Fruit fly (Drosophila melanogaster): ENCODE results near the gene mew.
A peak's percentile ranks its signal among the peaks of the same experiment; 100 is the strongest.

Gene mew

DNA sequence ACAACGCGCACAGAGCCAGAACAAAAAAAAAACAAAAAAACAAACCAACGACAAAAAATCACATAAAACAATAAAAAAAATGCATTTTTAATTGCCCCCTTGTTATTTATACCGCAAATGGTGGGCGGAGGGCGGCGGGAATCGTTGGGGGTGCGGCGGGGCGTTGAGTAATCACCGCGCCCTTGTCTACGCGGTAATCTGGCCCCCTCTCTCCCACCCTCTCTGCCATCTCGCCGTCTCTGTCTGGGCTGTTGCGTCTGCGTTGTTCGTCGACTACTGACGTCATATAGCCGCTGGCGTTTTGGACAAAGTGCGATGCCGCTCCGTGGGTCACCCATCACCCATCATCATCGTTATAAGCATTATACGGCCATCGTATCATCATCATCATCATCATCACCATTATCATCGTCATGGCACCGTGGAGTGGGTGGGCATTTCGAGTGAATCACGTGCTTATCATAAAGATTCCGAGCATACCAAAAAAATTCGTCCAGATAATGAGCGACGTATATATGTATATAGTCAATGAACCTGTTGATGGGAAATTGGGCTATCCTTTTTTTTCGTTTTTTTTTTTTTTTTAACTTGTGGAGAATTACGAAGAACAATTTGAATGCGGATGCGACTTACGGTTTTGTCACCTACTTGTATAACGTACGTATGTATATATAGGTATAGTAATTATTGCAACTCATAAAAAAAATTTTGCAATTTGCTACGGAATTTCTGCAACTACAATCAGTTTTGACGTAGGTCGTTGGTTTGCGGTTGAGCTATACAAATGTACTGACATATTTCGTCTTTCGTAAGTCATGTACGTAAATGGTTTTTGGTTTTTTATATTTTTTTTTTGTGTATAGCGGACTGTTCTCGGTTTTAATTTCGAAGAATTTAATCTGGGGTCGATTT lies 44.6 kb upstream of the mew start (continued):
- peak; percentile 23 for TF ChIP-seq CG4707 (GFP tag; optimal IDR thresholded peaks at IDR 0.05)
- peak; percentile 89 for TF ChIP-seq cwo (GFP tag; optimal IDR thresholded peaks at IDR 0.05)
- no peak for TF ChIP-seq CG10979 (tag; optimal IDR thresholded peaks at IDR 0.05)
- TF ChIP-seq CG8924 (tag; optimal IDR thresholded peaks at IDR 0.05), result no peak
- TF ChIP-seq CG8290 (GFP tag; optimal IDR thresholded peaks at IDR 0.05), result no peak
- peak in 1 of 2 experiments; percentile 31 for TF ChIP-seq CG8290 (tag; optimal IDR thresholded peaks at IDR 0.05)
- TF ChIP-seq phol (tag; optimal IDR thresholded peaks at IDR 0.05), result no peak
- no peak for TF ChIP-seq Rfx (GFP tag; IDR thresholded peaks at IDR 0.05)
- TF ChIP-seq CG1832 (GFP tag; optimal IDR thresholded peaks at IDR 0.05), result peak; percentile 35
- no peak for TF ChIP-seq sens-2 (GFP tag; IDR thresholded peaks at IDR 0.05)
- peak in 1 of 2 experiments; percentile 40 for TF ChIP-seq bsh (GFP tag; optimal IDR thresholded peaks at IDR 0.05)
- no peak for TF ChIP-seq odd (GFP tag; optimal IDR thresholded peaks at IDR 0.05)
- TF ChIP-seq CG11504 (tag; optimal IDR thresholded peaks at IDR 0.05), result no peak
- no peak for TF ChIP-seq Rx (GFP tag; IDR thresholded peaks at IDR 0.05)
- peak; percentile 69 for TF ChIP-seq Awh (GFP tag; IDR thresholded peaks at IDR 0.05)
- TF ChIP-seq ham (GFP tag; IDR thresholded peaks at IDR 0.05), result no peak
- no peak for TF ChIP-seq chn (GFP tag; optimal IDR thresholded peaks at IDR 0.05)
- TF ChIP-seq HHEX (GFP tag; optimal IDR thresholded peaks at IDR 0.05), result no peak
- peak; percentile 96 for TF ChIP-seq sd (tag; optimal IDR thresholded peaks at IDR 0.05)
- TF ChIP-seq wor (GFP tag; IDR thresholded peaks at IDR 0.05), result no peak
- peak; percentile 26 for TF ChIP-seq cg (GFP tag; optimal IDR thresholded peaks at IDR 0.05)
- TF ChIP-seq prd (optimal IDR thresholded peaks at IDR 0.05), result no peak
- TF ChIP-seq prd (GFP tag; IDR thresholded peaks at IDR 0.05), result no peak
- TF ChIP-seq Abd-B (GFP tag; optimal IDR thresholded peaks at IDR 0.05), result peak; percentile 22
- peak; percentile 99 for TF ChIP-seq crol (GFP tag; IDR thresholded peaks at IDR 0.05)

DNA sequence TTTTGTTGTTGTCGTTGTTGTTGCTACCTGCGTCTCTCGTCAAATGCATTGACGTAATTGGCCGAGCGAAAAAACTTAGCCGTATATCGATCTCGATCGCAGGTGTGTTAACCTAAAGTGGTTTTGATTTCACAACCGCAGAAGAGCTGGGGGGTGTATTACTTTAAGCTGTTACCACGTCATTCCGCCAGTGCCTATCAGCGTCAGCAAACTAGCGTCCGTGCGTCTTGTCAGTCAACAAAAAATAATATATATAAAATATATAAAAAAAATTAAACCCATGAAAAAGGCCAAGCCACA lies 44.0 kb upstream of the mew start, which contains the start of gene CG1764:
TSS of gene CG1764 (minus strand) at position 101 of the 300 bp plus-strand sequence.
- no peak for TF ChIP-seq HLHmδ (GFP tag; optimal IDR thresholded peaks at IDR 0.05)
- TF ChIP-seq CG34224 (GFP tag; IDR thresholded peaks at IDR 0.05; ENCODE audit: partially characterized antibody), result no peak
- TF ChIP-seq trem (tag; optimal IDR thresholded peaks at IDR 0.05), result no peak
- no peak for TF ChIP-seq Hmx (GFP tag; optimal IDR thresholded peaks at IDR 0.05)
- no peak for TF ChIP-seq Myb (GFP tag; optimal IDR thresholded peaks at IDR 0.05)
- peak; percentile 46 for TF ChIP-seq Med (GFP tag)
- no peak for TF ChIP-seq hkb (optimal IDR thresholded peaks at IDR 0.05)
- no peak for TF ChIP-seq hkb (GFP tag; IDR thresholded peaks at IDR 0.05)
- no peak for TF ChIP-seq CG14860 (GFP tag; IDR thresholded peaks at IDR 0.05; ENCODE audit: partially characterized antibody)

DNA sequence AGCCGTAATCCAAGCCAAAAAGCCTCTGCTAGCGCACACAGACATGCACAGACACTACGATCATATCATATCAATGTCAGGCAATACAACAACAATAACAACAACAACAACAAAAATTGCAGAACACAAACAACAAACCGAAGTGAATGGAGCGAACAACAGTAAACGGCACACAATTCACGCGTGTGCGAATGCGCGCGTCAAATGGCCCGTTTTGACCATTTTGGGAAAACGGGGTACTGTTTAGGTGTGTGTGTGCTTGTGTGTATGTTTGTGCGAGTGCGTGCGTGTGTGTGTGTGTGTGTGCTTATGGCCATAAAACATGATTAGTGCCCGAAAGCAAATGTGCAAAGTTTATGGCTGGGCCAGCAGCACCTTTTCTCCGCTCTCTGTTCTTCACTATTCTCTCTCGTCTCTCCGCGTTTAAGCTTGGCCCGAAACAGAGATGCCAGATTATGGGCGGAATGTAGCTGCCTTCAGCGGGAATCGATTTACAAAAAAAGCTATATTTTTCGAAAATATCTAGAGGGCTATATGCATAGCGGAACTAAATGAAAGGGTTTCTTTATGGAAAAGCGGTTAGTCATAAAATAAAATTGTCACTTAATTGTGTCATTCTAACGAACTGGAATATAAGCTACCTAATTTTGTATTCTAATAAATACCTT lies 42.7 kb upstream of the mew start:
- peak; percentile 56 for TF ChIP-seq CG15269 (tag; optimal IDR thresholded peaks at IDR 0.05)
- no peak for TF ChIP-seq mld (GFP tag; IDR thresholded peaks at IDR 0.05; ENCODE audit: partially characterized antibody)
- TF ChIP-seq sc (optimal IDR thresholded peaks at IDR 0.05), result no peak
- no peak for TF ChIP-seq sc (GFP tag; optimal IDR thresholded peaks at IDR 0.05)
- TF ChIP-seq Sry-β (GFP tag; optimal IDR thresholded peaks at IDR 0.05), result peak; percentile 80
- no peak for TF ChIP-seq Bteb2 (GFP tag; optimal IDR thresholded peaks at IDR 0.05)
- TF ChIP-seq Dp (GFP tag; optimal IDR thresholded peaks at IDR 0.05), result no peak
- peak; percentile 98 for TF ChIP-seq chinmo (GFP tag; IDR thresholded peaks at IDR 0.05; ENCODE audit: partially characterized antibody)
- peak; percentile 18 for TF ChIP-seq CG13894 (tag; optimal IDR thresholded peaks at IDR 0.05)
- peak; percentile 11; the same call in 1 of the 2 replicates for TF ChIP-seq Rfx (GFP tag; IDR thresholded peaks at IDR 0.05)
- peak; percentile 46; the same call in 1 of the 3 replicates for TF ChIP-seq row (GFP tag; IDR thresholded peaks at IDR 0.05)
- peak; percentile 19 for TF ChIP-seq cwo (GFP tag; optimal IDR thresholded peaks at IDR 0.05)
- no peak for TF ChIP-seq CG11456 (GFP tag; IDR thresholded peaks at IDR 0.05)
- TF ChIP-seq pnt (GFP tag; optimal IDR thresholded peaks at IDR 0.05), result no peak
- TF ChIP-seq slbo (GFP tag; IDR thresholded peaks at IDR 0.05), result 0 out of 2 replicates have a peak, but pooled peaks have one; percentile 30
- TF ChIP-seq CG1647 (GFP tag; optimal IDR thresholded peaks at IDR 0.05), result no peak
